Fruit fly (Drosophila melanogaster) whole organism, wandering third instar larva: ENCODE results near the gene Gclc.

Source experiments
- Abd-B ChIP-seq: fragments of >200 bp; optimal IDR thresholded peaks from 2 replicates; lab custom pipeline; 2017; ENCODE audit warnings: missing biosample characterization, missing genetic modification characterization
- CG32264 ChIP-seq: fragments of 200-800 bp; sonication (Bioruptor generic); optimal IDR thresholded peaks from 2 replicates; lab custom pipeline; 2016; ENCODE audit warnings: missing biosample characterization, missing genetic modification characterization
- CrebA ChIP-seq: fragments of 200-800 bp; sonication (Bioruptor generic); optimal IDR thresholded peaks from 2 replicates; lab custom pipeline; 2016; ENCODE audit warnings: missing biosample characterization, mild to moderate bottlenecking, missing genetic modification characterization, borderline replicate concordance
- Dif ChIP-seq: fragments of 200-275, 200-300 bp; sonication (Bioruptor generic); optimal IDR thresholded peaks from 2 replicates; lab custom pipeline; 2018; ENCODE audit warnings: missing biosample characterization, missing genetic modification characterization; ENCODE audit not compliant: partially characterized antibody
- GATAd ChIP-seq: sonication (Bioruptor generic); optimal IDR thresholded peaks from 2 replicates; lab custom pipeline; 2016; ENCODE audit warnings: missing biosample characterization, missing genetic modification characterization
- HLH106 ChIP-seq: fragments of 200-800 bp; optimal IDR thresholded peaks from 3 replicates; lab custom pipeline; 2019; ENCODE audit warnings: missing biosample characterization, mild to moderate bottlenecking, missing genetic modification characterization, moderate library complexity
- Hr83 ChIP-seq: fragments of 200-300 bp; sonication (Bioruptor generic); optimal IDR thresholded peaks from 2 replicates; lab custom pipeline; 2016; ENCODE audit warnings: missing biosample characterization, mild to moderate bottlenecking, missing genetic modification characterization, moderate library complexity; ENCODE audit not compliant: poor library complexity, severe bottlenecking
- Jra ChIP-seq: sonication (Bioruptor generic); optimal IDR thresholded peaks from 2 replicates; lab custom pipeline; 2016; ENCODE audit warnings: missing biosample characterization, missing genetic modification characterization
- Mio ChIP-seq: sonication (Bioruptor generic); optimal IDR thresholded peaks from 2 replicates; lab custom pipeline; 2016; ENCODE audit warnings: missing biosample characterization, missing genetic modification characterization
- Myc ChIP-seq: fragments of >200 bp; optimal IDR thresholded peaks from 2 replicates; lab custom pipeline; 2017
- N ChIP-seq: fragments of >200 bp; optimal IDR thresholded peaks from 2 replicates; lab custom pipeline; 2018; ENCODE audit warnings: missing biosample characterization, missing external identifiers, missing genetic modification characterization
- Rel ChIP-seq, 2 experiments: fragments of 200-800 bp; sonication (Bioruptor generic) in 1 of 2; optimal IDR thresholded peaks; 2 replicates in 1 of 2; 3 replicates in 1 of 2; lab custom pipeline; 2016 to 2019; ENCODE audit warnings: mild to moderate bottlenecking in 2 of 2, missing biosample characterization in 2 of 2, missing genetic modification characterization in 2 of 2, moderate library complexity in 1 of 2
- Sp1 ChIP-seq: fragments of 200-800 bp; sonication (Bioruptor generic); optimal IDR thresholded peaks from 3 replicates; lab custom pipeline; 2019; ENCODE audit warnings: missing biosample characterization, mild to moderate bottlenecking, missing genetic modification characterization, moderate library complexity
- Vsx2 ChIP-seq: fragments of 200-300, 225-300 bp; sonication (Bioruptor generic); optimal IDR thresholded peaks from 2 replicates; lab custom pipeline; 2018; ENCODE audit warnings: missing biosample characterization, missing genetic modification characterization; ENCODE audit not compliant: partially characterized antibody
- brk ChIP-seq: fragments of 200-800 bp; sonication (Bioruptor generic); optimal IDR thresholded peaks from 2 replicates; lab custom pipeline; 2016; ENCODE audit warnings: missing biosample characterization, mild to moderate bottlenecking, missing genetic modification characterization
- dl ChIP-seq, 2 experiments: fragments of 175-275, 200-275 bp in 1 of 2; fragments of 200-275 bp in 1 of 2; sonication (Bioruptor generic); optimal IDR thresholded peaks; lab custom pipeline; 2018; ENCODE audit warnings: mild to moderate bottlenecking in 2 of 2, missing biosample characterization in 2 of 2, missing genetic modification characterization in 2 of 2, moderate library complexity in 2 of 2; ENCODE audit not compliant: partially characterized antibody in 2 of 2, insufficient read depth in 1 of 2
- dmrt93B ChIP-seq: fragments of 200-800 bp; sonication (Bioruptor generic); optimal IDR thresholded peaks from 2 replicates; lab custom pipeline; 2018; ENCODE audit warnings: missing biosample characterization, mild to moderate bottlenecking, missing genetic modification characterization
- ey ChIP-seq: fragments of 200-800 bp; sonication (Bioruptor generic); optimal IDR thresholded peaks from 2 replicates; lab custom pipeline; 2016; ENCODE audit warnings: missing biosample characterization, missing genetic modification characterization
- foxo ChIP-seq, 2 experiments: fragments of 200-800 bp; sonication (Bioruptor generic); optimal IDR thresholded peaks; 2 replicates in 1 of 2; 3 replicates in 1 of 2; lab custom pipeline; 2016 to 2017; ENCODE audit warnings: missing biosample characterization in 2 of 2, missing genetic modification characterization in 2 of 2
- fru ChIP-seq: fragments of 200-800 bp; sonication (Bioruptor generic); optimal IDR thresholded peaks from 3 replicates; lab custom pipeline; 2016; ENCODE audit warnings: missing biosample characterization, mild to moderate bottlenecking, missing genetic modification characterization
- h ChIP-seq: fragments of 200-800 bp; sonication (Bioruptor generic); optimal IDR thresholded peaks from 3 replicates; lab custom pipeline; 2016; ENCODE audit warnings: missing biosample characterization, mild to moderate bottlenecking, missing genetic modification characterization
- jim ChIP-seq: fragments of 175-275, 200-325 bp; sonication (Bioruptor generic); optimal IDR thresholded peaks from 2 replicates; lab custom pipeline; 2016; ENCODE audit warnings: missing biosample characterization, mild to moderate bottlenecking, missing genetic modification characterization
- lola ChIP-seq: fragments of >200 bp; optimal IDR thresholded peaks from 2 replicates; lab custom pipeline; 2017; ENCODE audit warnings: missing biosample characterization, missing genetic modification characterization
- pan ChIP-seq: fragments of >200 bp; optimal IDR thresholded peaks from 2 replicates; lab custom pipeline; 2017
- psq ChIP-seq: fragments of 200-800 bp; sonication (Bioruptor generic); optimal IDR thresholded peaks from 3 replicates; lab custom pipeline; 2017; ENCODE audit warnings: missing biosample characterization, mild to moderate bottlenecking, missing genetic modification characterization, moderate library complexity
- rgr ChIP-seq: fragments of 200-800 bp; sonication (Bioruptor generic); optimal IDR thresholded peaks from 3 replicates; lab custom pipeline; 2016; ENCODE audit warnings: missing biosample characterization, mild to moderate bottlenecking, missing genetic modification characterization
- sage ChIP-seq: fragments of 200-800 bp; sonication (Bioruptor generic); optimal IDR thresholded peaks from 2 replicates; lab custom pipeline; 2016; ENCODE audit warnings: missing biosample characterization, mild to moderate bottlenecking, missing genetic modification characterization
- sv ChIP-seq: fragments of 200-800 bp; sonication (Bioruptor generic); optimal IDR thresholded peaks from 3 replicates; lab custom pipeline; 2016; ENCODE audit warnings: missing biosample characterization, missing genetic modification characterization
- tai ChIP-seq: sonication (Bioruptor generic); optimal IDR thresholded peaks from 2 replicates; lab custom pipeline; 2016; ENCODE audit warnings: missing biosample characterization, missing genetic modification characterization
- usp ChIP-seq: fragments of >200 bp; optimal IDR thresholded peaks from 2 replicates; lab custom pipeline; 2017; ENCODE audit warnings: missing biosample characterization, missing genetic modification characterization
- woc ChIP-seq: sonication (Bioruptor generic); optimal IDR thresholded peaks from 2 replicates; lab custom pipeline; 2016; ENCODE audit warnings: missing biosample characterization, mild to moderate bottlenecking, missing genetic modification characterization

The Gclc gene

DNA sequence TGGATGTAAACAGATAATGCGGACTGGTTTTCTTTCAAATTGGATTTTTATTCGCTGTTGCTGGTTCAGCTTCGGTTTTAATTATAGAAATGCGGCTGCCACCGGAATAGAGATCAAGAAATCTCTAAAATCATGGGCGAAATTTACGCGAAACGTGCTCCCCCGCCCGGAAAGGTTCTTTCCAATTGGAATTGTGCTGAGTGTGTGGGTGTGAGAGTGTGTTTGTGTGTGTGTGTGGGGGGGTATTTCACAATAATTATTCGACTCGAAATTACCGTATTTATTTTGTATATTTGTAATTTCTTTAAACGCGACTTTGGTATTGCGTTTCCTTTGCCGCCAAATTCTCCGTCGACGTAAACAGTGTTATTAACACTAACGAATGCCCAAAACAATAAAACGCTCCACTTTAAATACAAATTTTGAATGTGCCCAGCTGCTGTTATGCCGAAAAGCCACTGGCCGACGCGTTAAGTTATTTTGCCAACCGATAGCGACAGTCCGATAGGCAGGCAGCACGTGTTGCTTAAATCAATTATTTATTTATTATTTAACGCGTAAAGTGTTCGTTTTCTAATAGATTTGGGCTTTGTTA lies at the start of gene Gclc:
Gclc (minus strand) TSS at position 431 of the 595 bp plus-strand sequence.
- TF ChIP-seq sv (GFP tag; lab: Kevin White, UChicago) (no peak), Rel (GFP tag; optimal IDR thresholded peaks at IDR 0.05; lab: Kevin White, UChicago) (no peak), Rel (tag; optimal IDR thresholded peaks at IDR 0.05; lab: Kevin White, UChicago) (peak; percentile 83), rgr (GFP tag; lab: Kevin White, UChicago) (peak; percentile 11), ey (peak; percentile 3), CrebA (GFP tag; lab: Kevin White, UChicago) (no peak), Myc (lab: Kevin White, UChicago) (peak; percentile 48), CG32264 (GFP tag; lab: Kevin White, UChicago) (no peak)

DNA sequence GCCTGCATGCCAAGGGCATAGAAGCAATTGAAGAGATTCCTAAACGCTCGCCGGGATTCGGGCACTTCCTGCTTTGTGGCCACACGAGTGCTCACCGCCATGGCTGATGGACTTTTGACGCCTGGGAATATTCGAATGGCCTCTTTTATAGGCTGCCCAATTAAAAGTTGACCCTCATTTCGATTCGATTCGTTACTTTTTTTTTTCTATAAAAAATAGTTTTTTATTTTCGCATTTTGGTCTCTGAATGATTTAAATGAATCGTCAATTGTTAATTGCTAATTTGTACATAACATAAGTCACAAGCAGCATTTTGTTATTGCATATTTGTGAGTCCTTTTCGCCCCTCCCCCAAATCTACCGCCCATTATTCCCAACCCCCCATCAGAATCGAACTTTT lies 49.7 kb upstream of the Gclc start, which contains the start of gene Or7a:
Or7a (minus strand) TSS at position 101 of the 400 bp plus-strand sequence.
- TF ChIP-seq foxo (GFP tag; optimal IDR thresholded peaks at IDR 0.05; lab: Kevin White, UChicago), result no peak
- TF ChIP-seq, all 38 proteins: peak for 0

DNA sequence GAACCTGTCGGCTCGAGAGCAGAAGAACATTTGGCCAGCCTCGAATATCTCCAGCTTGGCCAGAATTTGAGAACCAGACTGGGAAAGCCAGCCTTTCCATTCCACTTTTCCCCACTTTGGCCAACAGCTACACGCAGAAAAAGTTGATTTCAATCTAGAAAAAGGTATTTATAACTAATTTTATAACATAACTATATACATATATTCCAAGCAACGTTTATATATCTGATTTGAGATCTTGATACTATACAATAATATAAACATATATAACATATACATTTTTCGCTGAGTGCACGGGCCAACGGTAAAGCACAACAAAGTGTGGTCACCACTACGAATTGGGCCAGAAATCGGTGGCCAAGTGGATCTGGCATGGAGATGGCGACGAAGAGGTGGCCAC lies 47.5 kb upstream of the Gclc start:
- no peak for TF ChIP-seq rgr (GFP tag; lab: Kevin White, UChicago)
- no peak for TF ChIP-seq brk (GFP tag; lab: Kevin White, UChicago)
- no peak for TF ChIP-seq CrebA (GFP tag; lab: Kevin White, UChicago)
- no peak for TF ChIP-seq foxo (GFP tag; optimal IDR thresholded peaks at IDR 0.05; lab: Kevin White, UChicago)
- no peak for TF ChIP-seq Mio (GFP tag; lab: Kevin White, UChicago)
- TF ChIP-seq Hr83, result no peak
- no peak for TF ChIP-seq fru
- TF ChIP-seq woc (GFP tag; lab: Kevin White, UChicago), result no peak
- no peak for TF ChIP-seq psq
- TF ChIP-seq Dif (GFP tag; lab: Kevin White, UChicago), result no peak
- no peak for TF ChIP-seq usp (GFP tag; lab: Kevin White, UChicago)
- no peak for TF ChIP-seq N (GFP tag; lab: Kevin White, UChicago)
- TF ChIP-seq dl (GFP tag; optimal IDR thresholded peaks at IDR 0.05; lab: Kevin White, UChicago; ENCODE audit: insufficient read depth in 1 of 2, partially characterized antibody in 2 of 2), result no peak
- TF ChIP-seq sv (GFP tag; lab: Kevin White, UChicago), result no peak
- no peak for TF ChIP-seq GATAd
- TF ChIP-seq dmrt93B (GFP tag; lab: Kevin White, UChicago), result no peak
- TF ChIP-seq h (GFP tag; lab: Kevin White, UChicago), result no peak

DNA sequence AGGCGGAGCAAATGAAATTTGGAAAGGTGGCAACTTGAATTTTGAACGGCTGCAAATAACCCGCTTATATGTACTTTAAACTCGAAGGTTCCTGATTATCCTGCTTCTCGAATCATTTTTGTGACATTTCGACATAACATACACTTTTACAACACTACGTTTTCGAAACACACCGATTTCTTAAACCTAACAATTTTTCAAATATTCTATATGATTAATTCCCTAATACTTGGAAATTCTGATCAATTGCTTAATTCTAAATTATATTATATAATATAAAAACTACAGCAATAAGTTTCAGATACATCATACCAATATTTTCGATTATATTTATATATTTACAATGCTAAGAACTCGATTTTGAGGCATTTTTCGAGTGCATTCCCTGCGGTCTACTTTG lies 46.7 kb upstream of the Gclc start, which contains the start of gene CG10761:
CG10761 (minus strand) TSS at position 101 of the 400 bp plus-strand sequence.
- no peak for TF ChIP-seq usp (GFP tag; lab: Kevin White, UChicago)
- TF ChIP-seq sage (GFP tag; lab: Kevin White, UChicago), result no peak
- no peak for TF ChIP-seq h (GFP tag; lab: Kevin White, UChicago)
- no peak for TF ChIP-seq CG32264 (GFP tag; lab: Kevin White, UChicago)
- TF ChIP-seq psq, result no peak
- TF ChIP-seq tai (GFP tag; lab: Kevin White, UChicago), result no peak
- TF ChIP-seq dl (GFP tag; optimal IDR thresholded peaks at IDR 0.05; lab: Kevin White, UChicago; ENCODE audit: insufficient read depth in 1 of 2, partially characterized antibody in 2 of 2), result no peak
- TF ChIP-seq lola (GFP tag; lab: Kevin White, UChicago), result no peak
- no peak for TF ChIP-seq HLH106
- TF ChIP-seq Jra (GFP tag; lab: Kevin White, UChicago), result no peak

DNA sequence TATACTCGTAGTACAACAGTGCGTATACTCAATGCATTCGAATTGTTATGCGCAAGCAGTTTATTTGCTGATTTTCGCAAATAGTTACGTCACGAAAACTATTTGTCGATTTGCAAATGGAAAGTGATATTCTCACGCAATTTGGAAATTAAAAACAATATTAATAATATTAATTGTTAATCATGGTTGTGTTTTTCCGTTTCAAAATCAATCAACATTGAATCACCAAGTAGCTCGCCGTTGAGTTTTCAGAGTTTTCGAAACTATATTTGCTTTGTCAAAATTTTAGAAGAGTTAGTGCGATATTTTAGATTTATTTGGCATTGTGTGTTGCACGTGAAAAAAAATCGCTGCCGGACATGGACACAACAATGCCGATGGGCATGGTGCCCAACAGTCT lies 43.8 kb upstream of the Gclc start, which contains the start of gene CG15337:
CG15337 (plus strand) TSS at position 301 of the 400 bp plus-strand sequence.
- no peak for TF ChIP-seq Hr83
- TF ChIP-seq pan (lab: Kevin White, UChicago), result no peak
- TF ChIP-seq Dif (GFP tag; lab: Kevin White, UChicago), result no peak
- no peak for TF ChIP-seq sv (GFP tag; lab: Kevin White, UChicago)
- TF ChIP-seq Abd-B, result no peak
- TF ChIP-seq psq, result no peak
- TF ChIP-seq Jra (GFP tag; lab: Kevin White, UChicago), result no peak
- no peak for TF ChIP-seq Sp1 (GFP tag; lab: Kevin White, UChicago)
- no peak for TF ChIP-seq fru
- TF ChIP-seq CrebA (GFP tag; lab: Kevin White, UChicago), result no peak
- no peak for TF ChIP-seq lola (GFP tag; lab: Kevin White, UChicago)
- TF ChIP-seq rgr (GFP tag; lab: Kevin White, UChicago), result no peak
- TF ChIP-seq tai (GFP tag; lab: Kevin White, UChicago), result no peak
- TF ChIP-seq dmrt93B (GFP tag; lab: Kevin White, UChicago), result no peak
- TF ChIP-seq ey, result no peak
- TF ChIP-seq Vsx2 (GFP tag; lab: Kevin White, UChicago), result no peak
- TF ChIP-seq dl (GFP tag; optimal IDR thresholded peaks at IDR 0.05; lab: Kevin White, UChicago; ENCODE audit: insufficient read depth in 1 of 2, partially characterized antibody in 2 of 2), result no peak
- TF ChIP-seq jim (GFP tag; lab: Kevin White, UChicago), result no peak
- TF ChIP-seq CG32264 (GFP tag; lab: Kevin White, UChicago), result no peak
- TF ChIP-seq Rel (GFP tag; optimal IDR thresholded peaks at IDR 0.05; lab: Kevin White, UChicago), result no peak
- TF ChIP-seq Rel (tag; optimal IDR thresholded peaks at IDR 0.05; lab: Kevin White, UChicago), result no peak
